Fruit fly (Drosophila melanogaster) whole organism, adult: ENCODE measurements around the gene dx.
A peak's percentile ranks its signal among the peaks of the same experiment; 100 is the strongest.

Experiments
- CG11617 ChIP-seq: fragments of 200-800 bp; sonication (Bioruptor generic); optimal IDR thresholded peaks from 2 replicates; lab custom pipeline; 2017; ENCODE audit warnings: mild to moderate bottlenecking, missing biosample characterization, missing genetic modification reagents, missing genetic modification characterization
- CG12768 ChIP-seq: fragments of 200-800 bp; sonication (Bioruptor generic); optimal IDR thresholded peaks from 2 replicates; lab custom pipeline; 2017; ENCODE audit warnings: missing biosample characterization, missing genetic modification characterization, mild to moderate bottlenecking, moderate library complexity, missing genetic modification reagents
- CG14711 ChIP-seq: fragments of 200-800 bp; sonication (Bioruptor generic); optimal IDR thresholded peaks from 2 replicates; lab custom pipeline; 2018; ENCODE audit warnings: missing biosample characterization, mild to moderate bottlenecking, missing genetic modification characterization, moderate library complexity
- CG1620 ChIP-seq: fragments of 200-800 bp; sonication (Bioruptor generic); optimal IDR thresholded peaks from 2 replicates; lab custom pipeline; 2016; ENCODE audit warnings: missing biosample characterization, missing genetic modification characterization
- CG33017 ChIP-seq: fragments of 200-800 bp; sonication (Bioruptor generic); optimal IDR thresholded peaks from 2 replicates; lab custom pipeline; 2018; ENCODE audit warnings: missing biosample characterization, mild to moderate bottlenecking, missing genetic modification characterization, moderate library complexity
- CG5204 ChIP-seq: fragments of 200-800 bp; sonication (Bioruptor generic); optimal IDR thresholded peaks from 2 replicates; lab custom pipeline; 2016; ENCODE audit warnings: missing biosample characterization, missing genetic modification characterization
- CG7045 ChIP-seq: fragments of 200-800 bp; sonication (Bioruptor generic); optimal IDR thresholded peaks from 2 replicates; lab custom pipeline; 2017; ENCODE audit warnings: missing biosample characterization, mild to moderate bottlenecking, missing genetic modification characterization
- CG7101 ChIP-seq: fragments of 200-800 bp; sonication (Bioruptor generic); optimal IDR thresholded peaks from 2 replicates; lab custom pipeline; 2018; ENCODE audit warnings: missing biosample characterization, mild to moderate bottlenecking, missing genetic modification characterization, moderate library complexity
- Clk ChIP-seq: fragments of 200-800 bp; sonication (Bioruptor generic); optimal IDR thresholded peaks from 2 replicates; lab custom pipeline; 2017; ENCODE audit warnings: missing biosample characterization, missing genetic modification characterization
- Crg-1 ChIP-seq: fragments of 200-800 bp; sonication (Bioruptor generic); optimal IDR thresholded peaks from 2 replicates; lab custom pipeline; 2016; ENCODE audit warnings: missing biosample characterization, missing genetic modification characterization
- Hr96 ChIP-seq: fragments of 200-800 bp; sonication (Bioruptor generic); optimal IDR thresholded peaks from 2 replicates; lab custom pipeline; 2016; ENCODE audit warnings: missing biosample characterization, missing genetic modification characterization
- Mnt ChIP-seq: fragments of 200-800 bp; sonication (Bioruptor generic); optimal IDR thresholded peaks from 2 replicates; lab custom pipeline; 2016; ENCODE audit warnings: missing biosample characterization, mild to moderate bottlenecking, missing genetic modification characterization
- bab1 ChIP-seq: fragments of 200-800 bp; sonication (Bioruptor generic); optimal IDR thresholded peaks from 3 replicates; lab custom pipeline; 2019; ENCODE audit warnings: missing biosample characterization, mild to moderate bottlenecking, missing genetic modification characterization, moderate library complexity
- cic ChIP-seq: fragments of 200-800 bp; sonication (Bioruptor generic); optimal IDR thresholded peaks from 2 replicates; lab custom pipeline; 2017; ENCODE audit warnings: missing biosample characterization, mild to moderate bottlenecking, missing genetic modification characterization, moderate library complexity
- cnc ChIP-seq, 2 experiments: fragments of >200 bp; optimal IDR thresholded peaks; 2 replicates each; lab custom pipeline; 2017
- kay ChIP-seq: fragments of 200-800 bp; sonication (Bioruptor generic); peaks from one replicate; lab custom pipeline; 2016; ENCODE audit warnings: missing biosample characterization, missing genetic modification characterization, borderline replicate concordance
- ovo ChIP-seq: fragments of 200-800 bp; sonication (Bioruptor generic); optimal IDR thresholded peaks from 2 replicates; lab custom pipeline; 2016; ENCODE audit warnings: missing biosample characterization, missing genetic modification characterization
- pad ChIP-seq: fragments of 200-800 bp; sonication (Bioruptor generic); optimal IDR thresholded peaks from 3 replicates; lab custom pipeline; 2017; ENCODE audit warnings: missing biosample characterization, missing genetic modification characterization, mild to moderate bottlenecking, moderate library complexity, missing genetic modification reagents
- tj ChIP-seq: fragments of 200-800 bp; sonication (Bioruptor generic); optimal IDR thresholded peaks from 3 replicates; lab custom pipeline; 2017; ENCODE audit warnings: missing biosample characterization, mild to moderate bottlenecking, missing genetic modification characterization, moderate library complexity
- toe ChIP-seq: fragments of 200-800 bp; sonication (Bioruptor generic); optimal IDR thresholded peaks from 2 replicates; lab custom pipeline; 2016; ENCODE audit warnings: missing biosample characterization, missing genetic modification characterization

Gene dx

DNA sequence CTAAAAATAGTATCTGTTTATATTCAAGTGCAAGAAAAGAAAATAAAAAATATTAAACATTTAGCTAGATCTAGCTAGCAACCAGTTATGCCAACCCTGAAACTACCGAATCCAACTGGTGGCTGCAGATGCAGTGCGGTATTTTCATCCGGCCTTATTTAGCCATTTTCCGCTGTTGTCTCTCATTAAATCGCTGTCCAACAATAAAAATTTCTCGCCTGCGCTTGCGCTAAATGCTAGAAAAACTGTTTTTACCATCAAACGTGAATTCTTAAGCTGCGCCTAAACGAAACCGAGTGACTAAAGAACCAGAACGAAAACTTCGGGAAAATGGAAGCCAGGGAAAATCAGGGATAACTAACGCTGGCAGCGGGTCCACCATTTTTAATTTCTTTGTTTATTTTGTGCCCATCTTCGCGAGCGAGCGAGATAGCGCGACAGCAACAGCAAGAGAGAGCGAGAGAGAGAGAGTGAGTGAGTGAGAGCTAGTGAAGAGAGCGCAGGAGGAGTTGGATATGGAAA, at the start of gene dx:
Gene dx (plus strand): TSS at position 164 of the 522 bp plus-strand sequence.
- TF ChIP-seq toe (GFP tag; lab: Kevin White, UChicago) (no peak), pad (no peak), Mnt (peak; percentile 26), bab1 (GFP tag; lab: Kevin White, UChicago) (peak; percentile 35), kay (GFP tag; lab: Kevin White, UChicago) (no peak)

DNA sequence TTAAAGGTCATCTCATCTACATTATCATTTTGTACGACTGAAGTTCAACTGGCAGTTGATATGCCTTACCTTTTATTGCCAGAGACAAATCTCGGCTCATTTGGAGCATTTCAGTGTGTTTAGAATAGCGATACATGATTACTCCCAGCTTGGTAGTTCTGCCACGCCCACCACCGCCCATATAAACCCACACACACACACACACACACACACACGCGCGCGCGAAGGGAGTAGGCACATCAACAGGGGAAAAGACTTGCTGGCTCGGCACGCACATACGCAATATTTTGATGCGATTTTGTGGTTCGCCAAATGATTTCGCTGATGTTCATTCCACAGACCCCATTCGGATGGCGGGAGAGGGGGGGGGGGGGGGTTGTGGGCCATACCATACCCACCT, 20.6 kb upstream of the dx start:
- TF ChIP-seq Crg-1 (GFP tag; lab: Kevin White, UChicago) = no peak
- TF ChIP-seq cic = no peak
- no peak for TF ChIP-seq toe (GFP tag; lab: Kevin White, UChicago)
- TF ChIP-seq CG14711 = no peak
- TF ChIP-seq Hr96 (GFP tag; lab: Kevin White, UChicago) = no peak
- no peak for TF ChIP-seq ovo (GFP tag; lab: Kevin White, UChicago)
- no peak for TF ChIP-seq CG7101
- TF ChIP-seq tj (GFP tag; lab: Kevin White, UChicago) = no peak
- no peak for TF ChIP-seq pad
- TF ChIP-seq bab1 (GFP tag; lab: Kevin White, UChicago) = no peak
- no peak for TF ChIP-seq CG12768
- TF ChIP-seq Clk (GFP tag; lab: Kevin White, UChicago) = no peak
- no peak for TF ChIP-seq CG33017
- no peak for TF ChIP-seq CG11617 (GFP tag; lab: Kevin White, UChicago)
- no peak for TF ChIP-seq cnc (optimal IDR thresholded peaks at IDR 0.05; lab: Kevin White, UChicago)
- TF ChIP-seq Mnt = no peak

DNA sequence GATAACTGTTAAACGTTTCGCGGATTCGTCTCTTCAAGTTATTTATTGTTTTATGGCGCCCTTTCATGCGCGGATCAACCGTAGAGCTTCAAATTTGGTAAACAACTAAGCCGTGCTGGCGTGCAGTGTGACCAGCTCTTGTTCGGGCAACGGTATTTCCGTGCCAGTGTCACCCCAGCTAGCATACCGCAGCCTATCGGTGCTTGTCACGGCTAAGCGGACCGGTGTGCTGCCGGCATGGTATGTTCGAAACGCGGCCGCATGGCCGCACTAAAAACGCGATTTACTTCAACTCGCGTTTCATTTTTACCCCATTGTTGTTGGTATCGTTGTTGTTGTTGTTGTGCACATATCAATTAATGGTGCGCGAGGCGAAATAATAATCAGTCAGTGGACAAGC, 9.6 kb upstream of the dx start, which contains the start of the genes CG42340 and CG3918:
Gene CG42340 (minus strand): TSS at position 107 of the 400 bp plus-strand sequence.
Gene CG3918 (plus strand): TSS at position 248 of the 400 bp plus-strand sequence.
- TF ChIP-seq CG12768 (no peak), ovo (GFP tag; lab: Kevin White, UChicago) (peak; percentile 67), cnc (optimal IDR thresholded peaks at IDR 0.05; lab: Kevin White, UChicago) (no peak), Clk (GFP tag; lab: Kevin White, UChicago) (no peak), kay (GFP tag; lab: Kevin White, UChicago) (no peak), pad (peak; percentile 30), CG5204 (GFP tag; lab: Kevin White, UChicago) (no peak), CG11617 (GFP tag; lab: Kevin White, UChicago) (no peak), Hr96 (GFP tag; lab: Kevin White, UChicago) (no peak), CG1620 (GFP tag; lab: Kevin White, UChicago) (peak; percentile 18), toe (GFP tag; lab: Kevin White, UChicago) (no peak), tj (GFP tag; lab: Kevin White, UChicago) (peak; percentile 52), CG33017 (no peak), CG7101 (peak; percentile 26), CG14711 (peak; percentile 12), CG7045 (no peak), Crg-1 (GFP tag; lab: Kevin White, UChicago) (peak; percentile 25), Mnt (peak; percentile 57), bab1 (GFP tag; lab: Kevin White, UChicago) (peak; percentile 86), cic (peak; percentile 15)

DNA sequence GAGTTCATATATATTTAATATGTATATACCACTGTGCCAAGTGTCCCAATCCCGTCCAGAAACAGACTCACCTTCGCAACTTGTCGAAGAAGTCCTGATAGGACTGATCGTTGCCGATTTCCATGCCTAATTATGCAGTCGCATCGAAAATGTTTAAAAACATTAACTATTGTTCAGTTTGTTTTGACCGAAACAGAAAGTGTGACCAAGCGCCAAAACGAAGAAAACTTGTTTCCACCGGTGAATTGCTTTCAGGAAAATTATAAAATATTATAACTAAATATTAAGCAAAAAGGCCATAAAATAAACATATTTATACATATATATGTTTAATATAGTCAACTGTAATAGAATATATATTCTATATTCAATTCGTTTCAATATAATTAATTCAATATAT, 6.1 kb upstream of the dx start, which contains the start of gene CG3342:
Gene CG3342 (minus strand): TSS at position 209 of the 400 bp plus-strand sequence.
- TF ChIP-seq bab1 (GFP tag; lab: Kevin White, UChicago) (no peak), cic (no peak)

DNA sequence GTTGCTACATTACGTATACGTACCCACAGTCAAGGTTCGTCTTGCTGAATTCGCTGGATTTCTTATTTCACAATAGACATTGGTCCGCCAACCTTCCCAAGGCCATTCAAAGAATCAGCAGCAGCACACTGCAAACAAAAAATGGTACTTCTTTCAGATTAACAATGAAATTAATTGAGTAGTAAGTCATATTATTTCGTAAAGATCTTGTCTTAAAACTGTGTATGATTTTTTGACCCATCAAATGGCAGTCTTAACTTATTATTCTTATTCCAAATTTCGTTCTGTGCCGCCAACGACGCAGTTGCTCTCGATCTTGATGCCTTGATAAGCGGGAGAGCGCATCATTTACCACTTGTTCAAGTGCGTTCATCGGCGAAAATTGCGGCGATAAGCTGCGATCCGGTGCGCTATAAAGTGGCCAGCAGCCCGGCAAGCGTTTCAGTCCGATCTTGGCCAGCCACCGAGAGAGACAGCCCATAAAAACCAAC, 5.2 kb upstream of the dx start, which contains the start of gene Agxt:
Gene Agxt (plus strand): TSS at position 441 of the 491 bp plus-strand sequence.
- TF ChIP-seq CG7101 (peak; percentile 64), kay (GFP tag; lab: Kevin White, UChicago) (no peak), CG14711 (peak; percentile 62), CG33017 (peak; percentile 59)

DNA sequence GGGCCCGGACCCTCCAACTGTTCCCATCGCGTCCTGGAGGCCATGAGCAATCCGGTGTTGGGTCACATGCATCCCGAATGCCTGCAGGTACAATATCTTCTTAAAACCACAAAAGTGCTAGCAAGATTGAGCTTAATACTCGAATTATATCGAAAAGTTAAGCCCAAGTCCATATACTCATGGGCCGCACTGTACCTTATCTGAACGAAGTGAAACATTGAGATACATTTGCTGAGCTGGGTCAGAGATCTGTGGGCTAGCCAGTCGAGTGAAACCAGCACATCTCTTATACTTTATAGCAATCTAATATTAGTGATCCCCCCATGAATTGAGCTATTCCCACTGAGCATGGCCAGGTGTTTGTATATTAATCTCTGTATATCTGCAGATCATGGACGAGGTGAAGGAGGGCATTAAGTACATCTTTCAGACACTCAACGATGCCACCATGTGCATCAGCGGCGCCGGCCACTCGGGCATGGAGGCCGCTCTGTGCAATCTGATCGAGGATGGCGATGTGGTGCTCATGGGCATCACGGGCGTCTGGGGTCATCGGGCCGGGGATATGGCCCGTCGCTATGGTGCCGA, 4.5 kb upstream of the dx start:
- TF ChIP-seq Mnt = no peak
- TF ChIP-seq ovo (GFP tag; lab: Kevin White, UChicago) = no peak
- TF ChIP-seq cic = no peak
- TF ChIP-seq kay (GFP tag; lab: Kevin White, UChicago) = no peak
- no peak for TF ChIP-seq CG11617 (GFP tag; lab: Kevin White, UChicago)
- no peak for TF ChIP-seq CG33017
- TF ChIP-seq CG7101 = no peak
- no peak for TF ChIP-seq CG12768
- TF ChIP-seq CG7045 = no peak
- no peak for TF ChIP-seq pad
- no peak for TF ChIP-seq Hr96 (GFP tag; lab: Kevin White, UChicago)
- TF ChIP-seq CG1620 (GFP tag; lab: Kevin White, UChicago) = no peak
- no peak for TF ChIP-seq Crg-1 (GFP tag; lab: Kevin White, UChicago)
- TF ChIP-seq CG5204 (GFP tag; lab: Kevin White, UChicago) = no peak
- no peak for TF ChIP-seq CG14711
- TF ChIP-seq bab1 (GFP tag; lab: Kevin White, UChicago) = no peak
- no peak for TF ChIP-seq tj (GFP tag; lab: Kevin White, UChicago)
